Worm (Caenorhabditis elegans): ENCODE data around the gene T05A7.11.

The T05A7.11 gene

ce11 chrII:4706359-4706871 is 41.2 kb upstream of the T05A7.11 start, which contains the start of the genes F10G7.9 and tsn-1 (continued):
- TF ChIP-seq chd-7 (tag; optimal IDR thresholded peaks at IDR 0.05): no peak
- TF ChIP-seq pbrm-1 (GFP tag; IDR thresholded peaks at IDR 0.05): peak; percentile 25; the same call in 1 of the 2 replicates
- TF ChIP-seq pha-4 (tag; optimal IDR thresholded peaks at IDR 0.05): no peak
- no peak for TF ChIP-seq T26A5.8 (tag; optimal IDR thresholded peaks at IDR 0.05)
- TF ChIP-seq madf-6 (GFP tag; IDR thresholded peaks at IDR 0.05): peak; percentile 76
- no peak for TF ChIP-seq cebp-1 (GFP tag; IDR thresholded peaks at IDR 0.05)
- TF ChIP-seq cebp-1 (tag; optimal IDR thresholded peaks at IDR 0.05): peak; percentile 38
- no peak for TF ChIP-seq F55B11.4 (tag; optimal IDR thresholded peaks at IDR 0.05; ENCODE audit: borderline replicate concordance, insufficient read depth)
- no peak for TF ChIP-seq nhr-120 (GFP tag; IDR thresholded peaks at IDR 0.05)
- TF ChIP-seq F37B4.10 (GFP tag; IDR thresholded peaks at IDR 0.05): no peak
- no peak for TF ChIP-seq unc-62 (GFP tag; optimal IDR thresholded peaks at IDR 0.05)
- TF ChIP-seq lin-54 (GFP tag; optimal IDR thresholded peaks at IDR 0.05): peak; percentile 68
- TF ChIP-seq attf-5 (GFP tag; optimal IDR thresholded peaks at IDR 0.05): peak; percentile 58
- TF ChIP-seq hmg-1.2 (GFP tag; IDR thresholded peaks at IDR 0.05): peak; percentile 79
- no peak for TF ChIP-seq ztf-26 (tag; optimal IDR thresholded peaks at IDR 0.05)
- peak; percentile 47 for TF ChIP-seq snpc-1.3 (tag; optimal IDR thresholded peaks at IDR 0.05; ENCODE audit: insufficient read depth)
- TF ChIP-seq F57C9.4 (tag; optimal IDR thresholded peaks at IDR 0.05): no peak
- no peak for TF ChIP-seq aptf-2 (GFP tag; conservative IDR thresholded peaks at IDR 0.05)
- TF ChIP-seq dox-1 (GFP tag; IDR thresholded peaks at IDR 0.05): peak; percentile 88
- TF ChIP-seq D2030.7 (GFP tag; IDR thresholded peaks at IDR 0.05): peak; percentile 41; the same call in 1 of the 2 replicates
- TF ChIP-seq ccch-3 (GFP tag; optimal IDR thresholded peaks at IDR 0.05): no peak
- TF ChIP-seq ZK185.1 (tag; optimal IDR thresholded peaks at IDR 0.05; ENCODE audit: poor library complexity, severe bottlenecking): peak; percentile 16
- peak; percentile 12 for TF ChIP-seq xnd-1 (tag; optimal IDR thresholded peaks at IDR 0.05)
- no peak for TF ChIP-seq lin-40 (tag; optimal IDR thresholded peaks at IDR 0.05)
- TF ChIP-seq ets-4 (GFP tag; optimal IDR thresholded peaks at IDR 0.05): no peak
- TF ChIP-seq T07F8.4 (tag; optimal IDR thresholded peaks at IDR 0.05): no peak
- no peak for TF ChIP-seq bed-1 (GFP tag; IDR thresholded peaks at IDR 0.05)
- no peak for TF ChIP-seq mes-4 (tag; optimal IDR thresholded peaks at IDR 0.05)
- peak; percentile 52 for TF ChIP-seq dpl-1 (GFP tag; optimal IDR thresholded peaks at IDR 0.05)
- TF ChIP-seq tbx-9 (tag; optimal IDR thresholded peaks at IDR 0.05; ENCODE audit: borderline replicate concordance): no peak
- no peak for TF ChIP-seq lag-1 (GFP tag; IDR thresholded peaks at IDR 0.05)
- no peak for TF ChIP-seq F39B2.1 (GFP tag; IDR thresholded peaks at IDR 0.05)
- TF ChIP-seq F10E7.11 (tag; optimal IDR thresholded peaks at IDR 0.05): no peak
- TF ChIP-seq Y56A3A.18 (GFP tag; IDR thresholded peaks at IDR 0.05): no peak
- TF ChIP-seq tbp1 (GFP tag; optimal IDR thresholded peaks at IDR 0.05): peak; percentile 30
- TF ChIP-seq K12H6.12 (tag; optimal IDR thresholded peaks at IDR 0.05): no peak
- no peak for TF ChIP-seq ceh-40 (GFP tag; IDR thresholded peaks at IDR 0.05)
- no peak for TF ChIP-seq ama-1 (optimal IDR thresholded peaks at IDR 0.05)
- TF ChIP-seq ama-1 (GFP tag; optimal IDR thresholded peaks at IDR 0.05): no peak
- no peak for TF ChIP-seq madf-10 (tag; optimal IDR thresholded peaks at IDR 0.05)
- no peak for TF ChIP-seq B0035.1 (tag; optimal IDR thresholded peaks at IDR 0.05)
- TF ChIP-seq nfya-2 (GFP tag; IDR thresholded peaks at IDR 0.05): no peak
- 0 out of 2 replicates have a peak, but pooled peaks have one; percentile 33 for TF ChIP-seq ceh-91 (GFP tag; IDR thresholded peaks at IDR 0.05)
- peak; percentile 33; the same call in 1 of the 2 replicates for TF ChIP-seq nfyb-1 (GFP tag; IDR thresholded peaks at IDR 0.05)
- TF ChIP-seq mxl-1 (tag; optimal IDR thresholded peaks at IDR 0.05): no peak
- TF ChIP-seq him-1 (tag; optimal IDR thresholded peaks at IDR 0.05): no peak
- no peak for TF ChIP-seq ceh-79 (tag; optimal IDR thresholded peaks at IDR 0.05)
- TF ChIP-seq lin-35 (GFP tag; optimal IDR thresholded peaks at IDR 0.05): peak in 1 of 3 experiments; percentile 27
